Worm (Caenorhabditis elegans): ENCODE data around the gene Y38E10A.34.
"Not testable (repeated sequence)": the region's sequence is repeated elsewhere in the genome, so short reads cannot be mapped to it uniquely, and the experiment has no call there.

Gene Y38E10A.34

DNA sequence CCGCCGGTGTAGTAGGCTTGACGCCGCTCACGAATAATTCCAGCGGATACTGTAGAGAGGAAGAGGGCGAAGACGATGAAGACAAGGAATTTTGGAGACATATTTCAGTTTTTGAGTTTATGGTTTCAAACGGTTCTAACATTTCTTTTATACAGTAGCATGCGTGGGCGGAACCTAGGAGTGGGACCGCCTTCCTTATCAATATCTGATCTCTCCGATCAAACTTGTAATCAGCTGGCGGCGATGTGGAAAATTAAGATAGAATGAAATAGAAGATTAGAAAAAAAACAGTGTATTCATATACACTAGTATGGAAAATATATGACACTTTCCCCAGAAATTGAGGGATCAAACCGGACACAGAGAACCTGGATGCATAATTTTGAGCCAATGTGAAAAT is 11.7 kb upstream of the Y38E10A.34 start, which contains the start of gene nspe-2:
nspe-2 (minus strand) TSS at position 101 of the 400 bp plus-strand sequence.
- TF ChIP-seq tab-1 (GFP tag; IDR thresholded peaks at IDR 0.05) (no peak), ztf-29 (GFP tag; IDR thresholded peaks at IDR 0.05) (no peak), klf-2 (GFP tag; conservative IDR thresholded peaks at IDR 0.05) (no peak), flt-1 (GFP tag; IDR thresholded peaks at IDR 0.05) (no peak), med-1 (GFP tag; optimal IDR thresholded peaks at IDR 0.05; ENCODE audit: insufficient read depth) (no peak), ref-1 (GFP tag; conservative IDR thresholded peaks at IDR 0.05) (no peak), ztf-23 (GFP tag; IDR thresholded peaks at IDR 0.05) (no peak)

DNA sequence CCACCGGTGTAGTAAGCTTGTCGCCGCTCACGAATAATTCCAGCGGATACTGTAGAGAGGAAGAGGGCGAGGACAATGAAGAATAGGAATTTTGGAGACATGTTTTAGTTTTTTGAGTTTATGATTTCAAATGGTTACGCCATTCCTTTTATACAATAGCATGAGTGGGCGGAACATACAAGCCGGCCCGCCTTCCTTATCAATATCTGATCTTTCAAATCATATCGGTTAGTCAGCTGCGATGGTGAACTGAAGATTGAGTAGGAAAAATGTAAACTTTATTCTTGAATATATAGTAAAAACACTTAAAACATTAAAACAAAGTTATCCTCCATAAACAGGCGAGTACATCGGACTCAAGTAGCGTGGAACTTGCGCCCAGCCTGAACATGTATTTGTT is 10.2 kb upstream of the Y38E10A.34 start, which contains the start of gene nspe-1:
nspe-1 (minus strand) TSS at position 101 of the 400 bp plus-strand sequence.
- TF ChIP-seq ref-1 (GFP tag; conservative IDR thresholded peaks at IDR 0.05) (no peak), klf-2 (GFP tag; conservative IDR thresholded peaks at IDR 0.05) (no peak)

DNA sequence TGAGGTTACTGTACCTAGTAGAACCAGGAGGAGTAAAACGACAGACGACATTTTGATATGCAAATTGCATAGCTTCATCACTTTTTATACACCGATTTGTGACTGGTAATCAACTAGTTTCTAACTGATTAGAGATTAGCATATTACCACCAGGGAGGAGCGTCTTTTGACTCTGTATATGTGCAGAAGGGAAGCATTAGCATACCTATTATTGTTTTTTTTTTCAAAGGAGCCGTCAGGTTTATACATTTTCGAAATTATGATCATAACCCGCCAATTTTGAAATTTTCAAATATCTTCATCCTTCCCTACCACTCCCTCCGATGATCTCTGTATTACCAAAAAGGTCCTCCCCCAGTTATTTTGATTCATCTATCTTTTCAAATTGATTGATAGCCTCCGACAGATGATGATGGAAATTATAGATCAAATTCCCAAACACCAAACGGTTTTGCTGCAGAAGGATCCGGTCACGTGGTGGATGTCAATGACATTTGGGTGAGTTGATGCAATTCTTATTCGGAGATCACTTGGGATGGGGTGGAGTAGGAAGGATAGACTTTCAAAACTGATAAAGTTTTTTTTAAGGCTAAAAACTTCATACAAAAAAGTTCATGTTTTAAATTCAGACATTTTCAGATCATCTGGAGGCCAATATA is 9.0 kb upstream of the Y38E10A.34 start, which contains the start of gene nspe-8:
nspe-8 (minus strand) TSS at position 51 of the 659 bp plus-strand sequence.
- TF ChIP-seq ztf-23 (GFP tag; IDR thresholded peaks at IDR 0.05) (no peak), tab-1 (GFP tag; IDR thresholded peaks at IDR 0.05) (no peak), cog-1 (tag; optimal IDR thresholded peaks at IDR 0.05) (no peak), med-1 (GFP tag; optimal IDR thresholded peaks at IDR 0.05; ENCODE audit: insufficient read depth) (no peak), klf-2 (GFP tag; conservative IDR thresholded peaks at IDR 0.05) (no peak), ztf-29 (GFP tag; IDR thresholded peaks at IDR 0.05) (no peak), T22C8.4 (GFP tag; IDR thresholded peaks at IDR 0.05) (no peak), ref-1 (GFP tag; conservative IDR thresholded peaks at IDR 0.05) (no peak), flt-1 (GFP tag; IDR thresholded peaks at IDR 0.05) (no peak)

DNA sequence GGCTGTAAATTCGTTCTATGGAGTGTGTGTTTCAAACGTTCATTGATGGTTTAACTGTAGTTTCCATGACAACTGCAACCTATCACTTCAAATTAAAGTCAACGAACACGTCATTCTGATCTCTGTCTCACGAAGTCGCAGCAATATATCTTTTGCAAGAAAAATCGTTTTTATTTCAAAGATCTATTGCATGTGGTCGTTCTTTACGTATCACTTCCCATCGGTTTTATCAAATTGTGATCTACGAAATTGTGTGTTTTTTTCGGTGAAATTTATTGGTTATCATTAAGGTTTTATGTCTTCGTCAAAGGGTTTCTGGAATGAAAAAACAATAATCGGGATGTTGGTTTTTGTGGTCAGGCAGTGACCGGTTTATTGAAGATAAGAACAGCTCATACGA is 8.1 kb upstream of the Y38E10A.34 start:
- TF ChIP-seq ztf-23 (GFP tag; IDR thresholded peaks at IDR 0.05) = no peak

DNA sequence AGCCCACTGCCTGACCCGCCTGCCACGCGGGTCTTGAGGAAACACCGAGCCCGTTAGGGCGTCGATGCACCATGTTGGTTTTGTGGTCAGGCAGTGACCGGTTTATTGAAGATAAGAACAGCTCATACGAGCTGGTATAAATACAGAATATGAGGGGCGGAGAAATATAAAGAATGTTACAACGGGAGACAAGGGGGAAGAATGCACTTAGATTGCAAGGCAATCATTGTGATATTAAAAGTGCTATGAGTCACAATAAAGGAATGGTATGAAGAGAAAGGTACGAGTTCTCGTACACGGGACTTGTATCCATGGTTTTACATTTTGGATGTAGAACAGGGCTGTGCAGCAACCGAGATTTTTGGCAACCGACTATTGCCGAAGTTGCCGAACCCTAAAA is 6.6 kb upstream of the Y38E10A.34 start, which contains the start of gene Y38E10A.14:
Y38E10A.14 (minus strand) TSS at position 101 of the 400 bp plus-strand sequence.
- not testable (repeated sequence) for TF ChIP-seq ztf-29 (GFP tag; IDR thresholded peaks at IDR 0.05); med-1 (GFP tag; optimal IDR thresholded peaks at IDR 0.05; ENCODE audit: insufficient read depth); ref-1 (GFP tag; conservative IDR thresholded peaks at IDR 0.05)

DNA sequence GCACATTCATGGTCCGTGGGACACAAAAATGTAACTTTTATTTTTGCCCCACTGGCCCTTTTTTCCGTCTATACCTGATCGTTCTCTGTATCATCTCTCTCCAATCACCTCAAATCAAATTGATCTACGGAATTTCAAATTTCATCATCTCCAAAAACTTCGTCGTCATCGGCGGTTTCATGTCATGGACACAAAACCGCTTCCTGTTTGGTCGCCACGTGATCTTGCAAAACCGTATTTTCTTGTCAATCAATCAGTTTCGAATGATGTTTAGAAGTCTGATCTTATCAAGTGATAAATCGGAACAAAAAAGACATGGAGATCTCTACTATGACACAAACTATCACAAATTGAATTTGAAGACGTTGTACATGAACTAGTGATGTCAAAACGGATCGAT is 5.3 kb upstream of the Y38E10A.34 start:
- TF ChIP-seq med-1 (GFP tag; optimal IDR thresholded peaks at IDR 0.05; ENCODE audit: insufficient read depth) (no peak), ztf-23 (GFP tag; IDR thresholded peaks at IDR 0.05) (no peak), ref-1 (GFP tag; conservative IDR thresholded peaks at IDR 0.05) (no peak), klf-2 (GFP tag; conservative IDR thresholded peaks at IDR 0.05) (no peak), cog-1 (tag; optimal IDR thresholded peaks at IDR 0.05) (no peak), ztf-29 (GFP tag; IDR thresholded peaks at IDR 0.05) (no peak), T22C8.4 (GFP tag; IDR thresholded peaks at IDR 0.05) (no peak), tab-1 (GFP tag; IDR thresholded peaks at IDR 0.05) (no peak), flt-1 (GFP tag; IDR thresholded peaks at IDR 0.05) (no peak)

DNA sequence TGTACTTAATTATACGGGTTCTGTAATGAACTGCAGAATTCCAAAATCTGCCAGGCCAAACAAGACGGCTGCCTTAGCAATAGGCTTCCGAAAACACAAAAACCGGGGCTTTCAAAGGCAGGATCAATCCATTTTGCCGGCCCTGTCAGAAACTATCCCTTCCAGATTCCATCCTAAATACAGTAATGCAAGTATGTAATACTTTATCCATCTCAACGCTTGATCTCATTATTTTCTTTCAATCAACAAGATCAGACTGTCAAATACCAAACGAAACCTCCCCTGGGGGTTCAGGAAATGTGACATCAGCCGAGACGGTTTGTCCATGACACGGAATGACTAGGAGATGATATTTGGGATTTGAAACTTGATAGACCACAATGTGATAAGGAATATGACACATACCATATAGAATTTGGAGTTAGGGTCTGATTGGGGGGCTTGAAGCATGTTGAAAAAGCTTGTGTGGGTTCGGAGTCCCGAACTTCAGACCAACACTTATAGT is 4.8 kb upstream of the Y38E10A.34 start:
- TF ChIP-seq cog-1 (tag; optimal IDR thresholded peaks at IDR 0.05) (no peak), med-1 (GFP tag; optimal IDR thresholded peaks at IDR 0.05; ENCODE audit: insufficient read depth) (no peak)

DNA sequence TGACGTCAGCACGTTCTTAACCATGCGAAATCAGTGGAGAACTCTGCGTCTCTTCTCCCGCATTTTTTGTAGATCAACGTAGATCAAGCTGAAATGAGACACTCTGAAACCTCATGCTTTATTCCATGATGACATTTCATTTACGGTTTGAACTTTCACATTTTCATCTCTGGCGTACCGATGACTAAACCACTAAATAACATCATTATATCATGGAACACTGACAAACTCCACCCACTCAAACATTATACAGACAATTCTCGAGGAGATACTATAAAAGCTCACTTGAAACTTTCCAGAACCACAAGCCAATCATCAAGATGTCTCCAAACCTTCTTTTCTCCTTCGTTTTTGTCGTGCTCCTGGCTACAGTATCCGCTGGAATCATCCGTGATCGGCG is 4.1 kb upstream of the Y38E10A.34 start, which contains the start of gene nspe-7:
nspe-7 (plus strand) TSS at position 301 of the 400 bp plus-strand sequence.
- TF ChIP-seq ref-1 (GFP tag; conservative IDR thresholded peaks at IDR 0.05) = no peak
- TF ChIP-seq med-1 (GFP tag; optimal IDR thresholded peaks at IDR 0.05; ENCODE audit: insufficient read depth) = no peak
- no peak for TF ChIP-seq T22C8.4 (GFP tag; IDR thresholded peaks at IDR 0.05)
- no peak for TF ChIP-seq klf-2 (GFP tag; conservative IDR thresholded peaks at IDR 0.05)
- no peak for TF ChIP-seq ztf-23 (GFP tag; IDR thresholded peaks at IDR 0.05)
- no peak for TF ChIP-seq ztf-29 (GFP tag; IDR thresholded peaks at IDR 0.05)

DNA sequence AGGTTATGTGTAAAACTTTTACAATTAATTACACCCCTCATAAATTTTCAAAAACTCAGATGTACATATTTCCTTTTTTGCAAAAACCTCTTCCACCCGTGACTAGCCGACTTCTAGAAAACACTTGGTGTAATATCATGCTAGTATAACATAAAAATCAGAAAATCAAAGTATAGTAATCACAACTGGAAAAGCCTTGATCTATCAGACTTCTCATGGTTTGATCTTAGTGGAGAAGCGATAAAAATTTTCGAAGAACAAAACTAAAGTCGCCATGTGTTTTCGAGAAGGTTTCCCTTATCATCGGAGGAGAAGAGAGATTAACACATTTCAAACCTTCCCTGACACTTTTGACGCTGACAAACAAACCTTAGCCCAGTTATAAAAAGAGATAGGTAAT is 2.4 kb upstream of the Y38E10A.34 start, which contains the start of gene nspe-5:
nspe-5 (plus strand) TSS at position 301 of the 400 bp plus-strand sequence.
- TF ChIP-seq ztf-23 (GFP tag; IDR thresholded peaks at IDR 0.05) (no peak), cog-1 (tag; optimal IDR thresholded peaks at IDR 0.05) (no peak), ztf-29 (GFP tag; IDR thresholded peaks at IDR 0.05) (no peak), tab-1 (GFP tag; IDR thresholded peaks at IDR 0.05) (no peak), med-1 (GFP tag; optimal IDR thresholded peaks at IDR 0.05; ENCODE audit: insufficient read depth) (no peak), ref-1 (GFP tag; conservative IDR thresholded peaks at IDR 0.05) (no peak), T22C8.4 (GFP tag; IDR thresholded peaks at IDR 0.05) (no peak)

DNA sequence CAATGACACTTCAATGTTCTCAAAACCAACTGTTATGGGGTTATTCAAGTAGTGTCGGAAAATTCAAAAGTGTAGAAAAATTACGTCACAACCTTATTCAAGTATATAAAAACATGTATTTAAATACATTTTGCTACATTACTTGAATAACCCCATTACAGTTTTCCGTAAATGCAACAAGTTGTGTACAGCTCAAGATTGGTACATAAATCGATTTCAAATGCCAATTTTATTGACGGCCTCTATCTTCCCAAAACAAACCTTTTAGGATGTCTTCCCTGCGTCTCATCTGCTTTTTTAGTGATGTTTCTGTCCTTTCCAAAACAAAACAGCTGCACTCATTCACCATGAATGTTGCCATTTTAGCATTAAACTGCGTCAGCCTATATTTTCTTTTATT is 1.6 kb upstream of the Y38E10A.34 start, which contains the start of gene Y38E10A.28:
Y38E10A.28 (plus strand) TSS at position 301 of the 400 bp plus-strand sequence.
- no peak for TF ChIP-seq med-1 (GFP tag; optimal IDR thresholded peaks at IDR 0.05; ENCODE audit: insufficient read depth)
- TF ChIP-seq flt-1 (GFP tag; IDR thresholded peaks at IDR 0.05) = no peak
- TF ChIP-seq tab-1 (GFP tag; IDR thresholded peaks at IDR 0.05) = no peak
- no peak for TF ChIP-seq cog-1 (tag; optimal IDR thresholded peaks at IDR 0.05)
- no peak for TF ChIP-seq ztf-29 (GFP tag; IDR thresholded peaks at IDR 0.05)
- no peak for TF ChIP-seq klf-2 (GFP tag; conservative IDR thresholded peaks at IDR 0.05)
- TF ChIP-seq ztf-23 (GFP tag; IDR thresholded peaks at IDR 0.05) = no peak
- TF ChIP-seq T22C8.4 (GFP tag; IDR thresholded peaks at IDR 0.05) = no peak
- TF ChIP-seq ref-1 (GFP tag; conservative IDR thresholded peaks at IDR 0.05) = no peak
